Fruit fly (Drosophila melanogaster): ENCODE results near the gene promL.

promL gene

dm6 chr3L:3143383-3143962, 15.9 kb upstream of the promL start, which contains the start of the genes CG11537 and Alg2 (continued):
- TF ChIP-seq CG32772 (GFP tag; IDR thresholded peaks at IDR 0.05): no peak
- TF ChIP-seq croc (GFP tag; conservative IDR thresholded peaks at IDR 0.05): no peak
- no peak for TF ChIP-seq Neu2 (GFP tag; optimal IDR thresholded peaks at IDR 0.05; ENCODE audit: borderline replicate concordance)
- TF ChIP-seq chif (GFP tag; optimal IDR thresholded peaks at IDR 0.05): no peak
- TF ChIP-seq Blimp-1 (GFP tag; optimal IDR thresholded peaks at IDR 0.05): peak; percentile 21
- TF ChIP-seq CG9797 (GFP tag; optimal IDR thresholded peaks at IDR 0.05): peak; percentile 66
- TF ChIP-seq CG8388 (GFP tag; optimal IDR thresholded peaks at IDR 0.05): peak; percentile 17
- no peak for TF ChIP-seq Bgb (GFP tag; IDR thresholded peaks at IDR 0.05; ENCODE audit: partially characterized antibody)
- TF ChIP-seq wor (GFP tag; IDR thresholded peaks at IDR 0.05): no peak
- TF ChIP-seq Trl (optimal IDR thresholded peaks at IDR 0.05): no peak
- no peak for TF ChIP-seq Trl (GFP tag; optimal IDR thresholded peaks at IDR 0.05)
- TF ChIP-seq CG7357 (GFP tag; IDR thresholded peaks at IDR 0.05): no peak
- TF ChIP-seq sisA (GFP tag; IDR thresholded peaks at IDR 0.05): no peak
- no peak for TF ChIP-seq Antp (GFP tag; optimal IDR thresholded peaks at IDR 0.05)
- TF ChIP-seq dmrt11E (tag; optimal IDR thresholded peaks at IDR 0.05): peak; percentile 33
- TF ChIP-seq CG13624 (GFP tag; optimal IDR thresholded peaks at IDR 0.05): peak; percentile 35
- no peak for TF ChIP-seq CG11560 (tag; IDR thresholded peaks at IDR 0.05)
- no peak for TF ChIP-seq CG1832 (GFP tag; optimal IDR thresholded peaks at IDR 0.05)
- no peak for TF ChIP-seq CG16813 (GFP tag; IDR thresholded peaks at IDR 0.05; ENCODE audit: partially characterized antibody)
- TF ChIP-seq CG12659 (GFP tag; optimal IDR thresholded peaks at IDR 0.05): peak; percentile 49
- peak; percentile 6 for TF ChIP-seq CG9609 (GFP tag; optimal IDR thresholded peaks at IDR 0.05)
- TF ChIP-seq trh (GFP tag; optimal IDR thresholded peaks at IDR 0.05): no peak
- no peak for TF ChIP-seq MESR4 (GFP tag; optimal IDR thresholded peaks at IDR 0.05)
- peak; percentile 25 for TF ChIP-seq CG13775 (GFP tag; optimal IDR thresholded peaks at IDR 0.05)
- TF ChIP-seq Dp (GFP tag; optimal IDR thresholded peaks at IDR 0.05): peak; percentile 29
- no peak for TF ChIP-seq E2f1 (GFP tag; IDR thresholded peaks at IDR 0.05)
- TF ChIP-seq CG12236 (GFP tag; optimal IDR thresholded peaks at IDR 0.05): no peak
- TF ChIP-seq tap (tag; optimal IDR thresholded peaks at IDR 0.05): no peak
- no peak for TF ChIP-seq HmgZ (tag; optimal IDR thresholded peaks at IDR 0.05)
- TF ChIP-seq Meics (GFP tag; optimal IDR thresholded peaks at IDR 0.05): peak; percentile 39
- no peak for TF ChIP-seq Aef1 (GFP tag; IDR thresholded peaks at IDR 0.05)
- no peak for TF ChIP-seq CG3726 (GFP tag; IDR thresholded peaks at IDR 0.05)
- TF ChIP-seq CG8290 (GFP tag; optimal IDR thresholded peaks at IDR 0.05): no peak
- TF ChIP-seq CG8290 (tag; optimal IDR thresholded peaks at IDR 0.05): peak in 1 of 2 experiments; percentile 33
- no peak for TF ChIP-seq Lim3 (GFP tag; IDR thresholded peaks at IDR 0.05)
- TF ChIP-seq B-H1 (GFP tag; IDR thresholded peaks at IDR 0.05): no peak
- no peak for TF ChIP-seq CG3065 (GFP tag; optimal IDR thresholded peaks at IDR 0.05)
- peak; percentile 52 for TF ChIP-seq CG32532 (GFP tag; IDR thresholded peaks at IDR 0.05)
- TF ChIP-seq bbx (GFP tag; IDR thresholded peaks at IDR 0.05; ENCODE audit: partially characterized antibody): no peak
- no peak for TF ChIP-seq CG4617 (GFP tag; optimal IDR thresholded peaks at IDR 0.05; ENCODE audit: borderline replicate concordance)
- TF ChIP-seq fd102C (GFP tag; optimal IDR thresholded peaks at IDR 0.05): no peak
- TF ChIP-seq ara (GFP tag; IDR thresholded peaks at IDR 0.05): no peak
- peak; percentile 22 for TF ChIP-seq CG30403 (GFP tag; optimal IDR thresholded peaks at IDR 0.05)
- TF ChIP-seq luna (GFP tag; optimal IDR thresholded peaks at IDR 0.05): no peak
- TF ChIP-seq CG7745 (tag; optimal IDR thresholded peaks at IDR 0.05): no peak
- TF ChIP-seq eve (GFP tag; optimal IDR thresholded peaks at IDR 0.05): no peak
- no peak for TF ChIP-seq CG6254 (GFP tag; optimal IDR thresholded peaks at IDR 0.05)
- no peak for TF ChIP-seq Abd-B (GFP tag; optimal IDR thresholded peaks at IDR 0.05)
- TF ChIP-seq hkb (optimal IDR thresholded peaks at IDR 0.05): no peak
- no peak for TF ChIP-seq hkb (GFP tag; IDR thresholded peaks at IDR 0.05)
- TF ChIP-seq az2 (GFP tag; optimal IDR thresholded peaks at IDR 0.05): peak; percentile 13
- no peak for TF ChIP-seq CG4360 (GFP tag; IDR thresholded peaks at IDR 0.05)
